Worm (Caenorhabditis elegans): Measurements from ENCODE around the gene ttc-36.

ce11 chrII:9981760-9982159, 48.2 kb upstream of the ttc-36 start, which contains the start of gene sdz-38:
- no peak for TF ChIP-seq T26A8.4 (GFP tag; IDR thresholded peaks at IDR 0.05)
- no peak for TF ChIP-seq aly-2 (tag; optimal IDR thresholded peaks at IDR 0.05)
- TF ChIP-seq unc-130 (GFP tag; optimal IDR thresholded peaks at IDR 0.05), result no peak
- TF ChIP-seq ztf-11 (tag; optimal IDR thresholded peaks at IDR 0.05), result no peak
- TF ChIP-seq Y75B8A.6 (GFP tag; IDR thresholded peaks at IDR 0.05), result no peak
- TF ChIP-seq fkh-10 (GFP tag; optimal IDR thresholded peaks at IDR 0.05), result no peak
- no peak for TF ChIP-seq daf-19 (GFP tag; conservative IDR thresholded peaks at IDR 0.05)
- TF ChIP-seq sdz-12 (GFP tag; optimal IDR thresholded peaks at IDR 0.05), result no peak
- TF ChIP-seq nhr-11 (tag; optimal IDR thresholded peaks at IDR 0.05), result no peak

Data from whole organism, L4 larva.